Fruit fly (Drosophila melanogaster) Kc167 (cell line): ENCODE data around the gene PIG-F.

Source experiments
- h ChIP-seq: fragments of >200 bp; optimal IDR thresholded peaks from 3 replicates; lab custom pipeline; 2018; ENCODE audit warnings: missing external identifiers
- insv ChIP-seq: fragments of >200 bp; optimal IDR thresholded peaks from 3 replicates; lab custom pipeline; 2018; ENCODE audit warnings: missing external identifiers
- psq ChIP-seq: fragments of >200 bp; optimal IDR thresholded peaks from 2 replicates; lab custom pipeline; 2017; ENCODE audit warnings: missing external identifiers
- ttk ChIP-seq: sonication (Bioruptor generic); optimal IDR thresholded peaks from 2 replicates; lab custom pipeline; 2017; ENCODE audit warnings: missing external identifiers

DNA sequence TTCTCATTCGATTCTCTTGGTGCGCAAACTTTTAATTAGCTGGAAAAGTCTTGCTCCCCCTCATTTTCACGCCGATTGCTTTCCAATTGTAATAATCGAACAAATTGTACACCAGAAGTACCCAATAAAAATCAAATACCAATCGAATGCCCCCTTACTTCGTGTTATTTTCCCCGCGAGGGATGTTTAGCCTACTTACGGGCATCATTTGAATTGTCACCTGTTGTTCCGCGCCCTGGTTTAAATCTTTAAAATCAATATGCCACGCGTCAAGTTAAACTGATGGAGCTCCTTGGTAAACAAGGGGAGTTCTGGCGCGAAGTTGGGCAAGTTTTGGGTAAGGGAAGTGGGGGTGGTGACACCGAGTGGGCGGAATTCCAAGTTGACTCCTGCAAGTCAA lies 34.0 kb downstream of the PIG-F start:
- no peak for TF ChIP-seq insv (lab: Kevin White, UChicago)
- TF ChIP-seq psq (lab: Kevin White, UChicago), result no peak
- no peak for TF ChIP-seq ttk (lab: Kevin White, UChicago)
- TF ChIP-seq h (lab: Kevin White, UChicago), result no peak
